Fruit fly (Drosophila melanogaster) whole organism, prepupa: Measurements from ENCODE around the gene BRWD3.

Experiments
- CG10631 ChIP-seq: fragments of 200-800 bp; sonication (Bioruptor generic); optimal IDR thresholded peaks from 2 replicates; lab custom pipeline; 2016; ENCODE audit warnings: missing biosample characterization, missing genetic modification characterization
- CG11762 ChIP-seq: fragments of 200-800 bp; sonication (Bioruptor generic); optimal IDR thresholded peaks from 3 replicates; lab custom pipeline; 2016; ENCODE audit warnings: missing biosample characterization, missing genetic modification characterization; ENCODE audit not compliant: insufficient read depth
- CG11902 ChIP-seq: fragments of 200-800 bp; sonication (Bioruptor generic); optimal IDR thresholded peaks from 3 replicates; lab custom pipeline; 2016; ENCODE audit warnings: missing biosample characterization, missing genetic modification characterization
- CG15336 ChIP-seq: fragments of 200-800 bp; sonication (Bioruptor generic); IDR thresholded peaks from 2 replicates; pipeline ENCODE4 v1.3.6; 2022; ENCODE audit warnings: missing biosample characterization, missing genetic modification characterization
- CG1621 ChIP-seq: fragments of 200-800 bp; sonication (Bioruptor generic); optimal IDR thresholded peaks from 3 replicates; lab custom pipeline; 2018; ENCODE audit warnings: missing biosample characterization, mild to moderate bottlenecking, missing genetic modification characterization
- CG3032 ChIP-seq: fragments of 200-800 bp; optimal IDR thresholded peaks from 2 replicates; lab custom pipeline; 2019; ENCODE audit warnings: missing biosample characterization, mild to moderate bottlenecking, missing genetic modification characterization, moderate library complexity
- CG34406 ChIP-seq: fragments of 200-800 bp; sonication (Bioruptor generic); optimal IDR thresholded peaks from 3 replicates; lab custom pipeline; 2016; ENCODE audit warnings: missing biosample characterization, missing genetic modification characterization
- CG6163 ChIP-seq: fragments of 200-800 bp; sonication (Bioruptor generic); IDR thresholded peaks from 3 replicates; pipeline ENCODE4 v1.3.6; 2022; ENCODE audit warnings: missing biosample characterization, missing genetic modification characterization
- CG6276 ChIP-seq: fragments of 200-800 bp; sonication (Bioruptor generic); optimal IDR thresholded peaks from 2 replicates; lab custom pipeline; 2017; ENCODE audit warnings: missing biosample characterization, mild to moderate bottlenecking, missing genetic modification characterization
- CG6808 ChIP-seq: fragments of 200-800 bp; sonication (Bioruptor generic); optimal IDR thresholded peaks from 3 replicates; lab custom pipeline; 2017; ENCODE audit warnings: missing biosample characterization, missing genetic modification characterization, mild to moderate bottlenecking, moderate library complexity, missing genetic modification reagents
- CG6854 ChIP-seq: fragments of 200-800 bp; sonication (Bioruptor generic); optimal IDR thresholded peaks from 2 replicates; lab custom pipeline; 2017; ENCODE audit warnings: missing biosample characterization, mild to moderate bottlenecking, missing genetic modification characterization
- CG7368 ChIP-seq: fragments of 200-800 bp; sonication (Bioruptor generic); optimal IDR thresholded peaks from 3 replicates; lab custom pipeline; 2016; ENCODE audit warnings: missing biosample characterization, missing genetic modification characterization
- CG8119 ChIP-seq: fragments of 200-800 bp; sonication (Bioruptor generic); IDR thresholded peaks from 3 replicates; pipeline ENCODE4 v1.3.6; 2022; ENCODE audit warnings: missing biosample characterization, missing genetic modification characterization
- CG8319 ChIP-seq: fragments of 200-800 bp; sonication (Bioruptor generic); optimal IDR thresholded peaks from 3 replicates; lab custom pipeline; 2016; ENCODE audit warnings: missing biosample characterization, missing genetic modification characterization
- CG8632 ChIP-seq: fragments of 200-800 bp; sonication (Bioruptor generic); optimal IDR thresholded peaks from 3 replicates; lab custom pipeline; 2016; ENCODE audit warnings: missing biosample characterization, missing genetic modification characterization
- CG9139 ChIP-seq: fragments of 200-800 bp; sonication (Bioruptor generic); optimal IDR thresholded peaks from 3 replicates; lab custom pipeline; 2017; ENCODE audit warnings: missing biosample characterization, mild to moderate bottlenecking, missing genetic modification characterization
- Eip93F ChIP-seq: fragments of 200-800 bp; sonication (Bioruptor generic); optimal IDR thresholded peaks from 2 replicates; lab custom pipeline; 2016; ENCODE audit warnings: missing biosample characterization, mild to moderate bottlenecking, missing genetic modification characterization
- Hr38 ChIP-seq: sonication (Bioruptor generic); optimal IDR thresholded peaks from 2 replicates; lab custom pipeline; 2016; ENCODE audit warnings: missing biosample characterization, missing genetic modification characterization
- Hr4 ChIP-seq: fragments of 200-800 bp; sonication (Bioruptor generic); optimal IDR thresholded peaks from 3 replicates; lab custom pipeline; 2016; ENCODE audit warnings: missing biosample characterization, missing genetic modification characterization
- Smox ChIP-seq: fragments of 200-800 bp; sonication (Bioruptor generic); optimal IDR thresholded peaks from 3 replicates; lab custom pipeline; 2016; ENCODE audit warnings: missing biosample characterization, missing genetic modification characterization
- acj6 ChIP-seq: fragments of 200-800 bp; sonication (Bioruptor generic); optimal IDR thresholded peaks from 3 replicates; lab custom pipeline; 2016; ENCODE audit warnings: missing biosample characterization, missing genetic modification characterization
- dac ChIP-seq: fragments of 200-800 bp; sonication (Bioruptor generic); optimal IDR thresholded peaks from 2 replicates; lab custom pipeline; 2017; ENCODE audit warnings: missing biosample characterization, mild to moderate bottlenecking, missing genetic modification characterization
- eg ChIP-seq: fragments of 200-800 bp; sonication (Bioruptor generic); IDR thresholded peaks from 3 replicates; pipeline ENCODE4 v1.3.6; 2022; ENCODE audit warnings: missing biosample characterization, missing genetic modification characterization
- fd85E ChIP-seq: fragments of 200-800 bp; sonication (Bioruptor generic); optimal IDR thresholded peaks from 3 replicates; lab custom pipeline; 2016; ENCODE audit warnings: missing biosample characterization, missing genetic modification characterization
- fkh ChIP-seq: fragments of 200-800 bp; sonication (Bioruptor generic); optimal IDR thresholded peaks from 3 replicates; lab custom pipeline; 2017; ENCODE audit warnings: missing biosample characterization, mild to moderate bottlenecking, missing genetic modification characterization, moderate library complexity
- net ChIP-seq: fragments of 200-800 bp; sonication (Bioruptor generic); optimal IDR thresholded peaks from 3 replicates; lab custom pipeline; 2016; ENCODE audit warnings: missing biosample characterization, missing genetic modification characterization
- pdm3 ChIP-seq: fragments of 200-800 bp; sonication (Bioruptor generic); optimal IDR thresholded peaks from 3 replicates; lab custom pipeline; 2016; ENCODE audit warnings: missing biosample characterization, missing genetic modification characterization
- spab ChIP-seq: fragments of 200-800 bp; sonication (Bioruptor generic); optimal IDR thresholded peaks from 2 replicates; lab custom pipeline; 2017; ENCODE audit warnings: missing biosample characterization, mild to moderate bottlenecking, missing genetic modification characterization, missing genetic modification reagents
- ss ChIP-seq, 2 experiments: fragments of 200-800 bp; sonication (Bioruptor generic); optimal IDR thresholded peaks; 2 replicates in 1 of 2; 3 replicates in 1 of 2; lab custom pipeline; 2017 to 2018; ENCODE audit warnings: mild to moderate bottlenecking in 2 of 2, missing biosample characterization in 2 of 2, missing genetic modification characterization in 2 of 2, moderate library complexity in 1 of 2
- svp ChIP-seq: fragments of 200-800 bp; sonication (Bioruptor generic); peaks from one replicate; lab custom pipeline; 2016; ENCODE audit warnings: missing biosample characterization, missing genetic modification characterization
- topi ChIP-seq: fragments of 200-800 bp; sonication (Bioruptor generic); optimal IDR thresholded peaks from 3 replicates; lab custom pipeline; 2016; ENCODE audit warnings: missing biosample characterization, missing genetic modification characterization
- vri ChIP-seq: fragments of 200-800 bp; sonication (Bioruptor generic); optimal IDR thresholded peaks from 3 replicates; lab custom pipeline; 2016; ENCODE audit warnings: missing biosample characterization, mild to moderate bottlenecking, missing genetic modification characterization

The BRWD3 gene

DNA sequence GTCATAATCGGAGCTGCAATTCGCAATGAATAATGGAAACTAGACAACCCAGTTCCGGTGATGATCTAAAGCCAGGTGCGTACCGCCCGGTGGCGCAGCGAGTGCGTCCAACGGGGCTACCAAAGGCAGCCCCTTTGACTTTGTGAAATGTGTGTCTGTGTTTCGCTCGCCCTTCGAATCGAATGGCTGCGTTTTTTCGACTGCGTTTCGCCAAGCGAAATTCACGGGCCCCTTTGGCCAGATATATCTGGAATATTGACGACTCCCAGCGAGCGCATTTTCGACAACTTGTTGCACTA, 232 bp downstream of the BRWD3 start:
- TF ChIP-seq CG10631 (GFP tag; lab: Kevin White, UChicago) (no peak), Eip93F (GFP tag; lab: Kevin White, UChicago) (no peak), CG8632 (no peak), CG7368 (GFP tag; lab: Kevin White, UChicago) (no peak), fkh (GFP tag; lab: Kevin White, UChicago) (no peak), dac (no peak), pdm3 (GFP tag; lab: Kevin White, UChicago) (no peak), net (GFP tag; lab: Kevin White, UChicago) (no peak), eg (no peak), CG8119 (GFP tag; lab: Robert Waterston, UW) (no peak), CG6808 (GFP tag; lab: Kevin White, UChicago) (no peak), fd85E (no peak), topi (GFP tag; lab: Kevin White, UChicago) (no peak), CG11902 (GFP tag; lab: Kevin White, UChicago) (no peak), vri (GFP tag; lab: Kevin White, UChicago) (no peak)

dm6 chr3R:24319632-24320341, 987 bp downstream of the BRWD3 start:
- TF ChIP-seq svp (GFP tag; lab: Kevin White, UChicago) (no peak), ss (GFP tag; optimal IDR thresholded peaks at IDR 0.05; lab: Kevin White, UChicago) (no peak), Hr38 (no peak), CG6276 (GFP tag; lab: Kevin White, UChicago) (no peak), vri (GFP tag; lab: Kevin White, UChicago) (peak; percentile 87), acj6 (no peak), CG9139 (GFP tag; lab: Kevin White, UChicago) (no peak), eg (0 out of 3 replicates have a peak, but pooled peaks have one; percentile 34), Hr4 (no peak), CG15336 (GFP tag; lab: Robert Waterston, UW) (no peak), Smox (GFP tag; lab: Kevin White, UChicago) (no peak), CG6854 (GFP tag; lab: Kevin White, UChicago) (peak; percentile 7), CG6163 (GFP tag; lab: Robert Waterston, UW) (peak; percentile 31; the same call in 1 of the 3 replicates), CG7368 (GFP tag; lab: Kevin White, UChicago) (no peak)

- TF ChIP-seq CG6163 (GFP tag; lab: Robert Waterston, UW), result 0 out of 3 replicates have a peak, but pooled peaks have one; percentile 17
- no peak for TF ChIP-seq CG11762 (GFP tag; lab: Kevin White, UChicago)
- no peak for TF ChIP-seq spab
- TF ChIP-seq CG15336 (GFP tag; lab: Robert Waterston, UW), result 0 out of 2 replicates have a peak, but pooled peaks have one; percentile 30
Measured at dm6 chr3R:24320342-24320711, 1.5 kb downstream of the BRWD3 start.

DNA sequence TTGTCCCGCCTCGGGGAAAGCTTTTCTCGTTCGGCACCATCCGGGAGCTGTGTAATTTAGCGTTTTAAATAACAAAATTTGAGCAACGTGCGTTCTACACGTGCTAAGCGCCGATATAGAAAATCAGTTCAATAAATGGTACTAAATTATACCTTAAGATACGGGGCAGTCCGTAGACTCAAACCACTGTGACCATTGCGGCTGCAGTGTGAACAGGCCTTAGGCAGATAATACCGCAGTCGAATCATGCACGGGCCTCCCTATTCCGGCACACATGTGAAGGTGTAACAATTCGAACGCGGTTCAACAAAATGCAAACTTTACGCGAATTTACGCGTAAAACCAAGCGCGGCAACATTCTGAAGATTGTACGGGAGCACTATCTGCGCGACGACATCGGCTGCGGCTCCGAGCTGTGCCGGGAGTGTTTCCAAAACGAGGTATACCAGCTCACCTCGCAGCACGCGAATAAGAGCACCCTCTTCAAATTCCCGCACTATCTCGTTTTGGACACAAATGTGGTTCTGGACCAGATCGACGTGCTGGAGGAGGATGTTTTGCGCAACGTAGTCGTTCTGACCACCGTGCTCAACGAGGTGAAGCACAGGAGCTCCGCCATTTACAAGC, 14.5 kb downstream of the BRWD3 start, which contains the start of the genes Rrp5 and Dis3:
Rrp5 (minus strand) TSS at position 135 of the 627 bp plus-strand sequence.
Dis3 (plus strand) TSS at position 252 of the 627 bp plus-strand sequence.
- TF ChIP-seq eg (0 out of 3 replicates have a peak, but pooled peaks have one; percentile 12), CG34406 (GFP tag; lab: Kevin White, UChicago) (no peak), CG1621 (peak; percentile 93)
- TF ChIP-seq, all 60 proteins: peak for 2

DNA sequence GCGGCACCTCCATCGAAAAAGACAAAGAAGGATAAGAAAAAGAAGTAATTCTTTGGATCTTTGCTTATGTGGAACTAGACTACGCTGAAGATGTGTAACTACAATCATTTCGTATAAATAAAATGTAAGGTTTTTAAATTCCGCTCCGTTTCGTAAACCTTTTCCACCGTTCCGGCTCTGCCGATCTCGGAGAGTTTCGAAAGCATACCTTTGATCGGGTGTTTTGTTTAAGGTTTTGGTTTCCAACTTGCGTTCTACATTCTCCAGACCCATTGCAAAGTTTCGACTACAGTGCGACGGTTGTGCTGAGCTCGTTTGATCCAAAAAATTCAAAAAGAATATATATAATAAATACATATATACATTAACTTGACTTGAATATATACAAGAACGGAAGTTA, 17.8 kb downstream of the BRWD3 start, which contains the start of gene CG6432:
CG6432 (plus strand) TSS at position 301 of the 400 bp plus-strand sequence.
- TF ChIP-seq CG6854 (GFP tag; lab: Kevin White, UChicago) (no peak), CG8319 (GFP tag; lab: Kevin White, UChicago) (no peak), vri (GFP tag; lab: Kevin White, UChicago) (no peak), CG3032 (tag; lab: Kevin White, UChicago) (no peak), spab (no peak), CG8632 (no peak)
